Fruit fly (Drosophila melanogaster) Kc167 (cell line): ENCODE measurements around the gene CG34454.

Experiments used
- Sin3A ChIP-seq: fragments of >200 bp; optimal IDR thresholded peaks from 2 replicates; lab custom pipeline; 2018; ENCODE audit warnings: missing external identifiers
- h ChIP-seq: fragments of >200 bp; optimal IDR thresholded peaks from 3 replicates; lab custom pipeline; 2018; ENCODE audit warnings: missing external identifiers
- psq ChIP-seq: fragments of >200 bp; optimal IDR thresholded peaks from 2 replicates; lab custom pipeline; 2017; ENCODE audit warnings: missing external identifiers

DNA sequence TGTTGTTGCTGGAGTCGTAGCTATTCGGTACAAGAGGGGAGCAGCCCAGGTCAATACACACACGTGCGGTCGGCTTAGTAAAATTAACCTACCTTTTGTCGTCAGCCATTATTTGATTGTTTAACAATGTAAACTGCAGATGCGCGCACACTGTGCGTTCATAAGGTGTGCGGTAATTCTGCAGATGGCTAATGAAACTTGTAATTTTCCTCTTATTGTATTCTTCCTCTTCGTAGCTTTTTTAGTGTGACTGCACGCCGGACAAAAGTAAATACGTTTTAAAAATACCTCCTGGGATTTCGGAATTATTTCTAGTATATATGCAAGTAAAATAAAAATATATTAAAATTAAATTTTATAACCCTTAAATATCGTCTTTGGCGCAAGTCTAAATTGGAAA lies 20.9 kb downstream of the CG34454 start, which contains the start of gene Prp4k:
- no peak for TF ChIP-seq h
- no peak for TF ChIP-seq Sin3A (lab: Kevin White, UChicago)
- no peak for TF ChIP-seq psq
